Worm (Caenorhabditis elegans) whole organism, late embryonic: ENCODE results near the gene C50D2.1.

Experiments used
- F13H6.1 ChIP-seq: sonication (generic microtip); optimal IDR thresholded peaks from 2 replicates; lab custom pipeline; 2016; ENCODE audit warnings: missing genetic modification characterization, missing compliant biosample characterization
- ama-1 ChIP-seq: fragments of 150-350 bp; optimal IDR thresholded peaks from 2 replicates; lab custom pipeline; 2014
- ceh-30 ChIP-seq: fragments of 150-350 bp; optimal IDR thresholded peaks from 2 replicates; lab custom pipeline; 2014; ENCODE audit warnings: missing biosample characterization, missing genetic modification characterization
- ceh-6 ChIP-seq: fragments of 200-800 bp; sonication (Bioruptor generic); optimal IDR thresholded peaks from 2 replicates; lab custom pipeline; 2018; ENCODE audit warnings: mild to moderate bottlenecking, missing genetic modification characterization, missing compliant biosample characterization
- dmd-4 ChIP-seq: sonication (generic microtip); optimal IDR thresholded peaks from 2 replicates; lab custom pipeline; 2016; ENCODE audit warnings: borderline replicate concordance, missing genetic modification characterization, missing compliant biosample characterization
- fkh-10 ChIP-seq: fragments of 150-350 bp; optimal IDR thresholded peaks from 2 replicates; lab custom pipeline; 2014; ENCODE audit warnings: missing biosample characterization, missing genetic modification reagents, missing genetic modification characterization
- fkh-6 ChIP-seq: sonication (generic microtip); optimal IDR thresholded peaks from 2 replicates; lab custom pipeline; 2016; ENCODE audit warnings: missing genetic modification characterization, missing compliant biosample characterization
- hlh-13 ChIP-seq: fragments of 200-800 bp; sonication (Bioruptor generic); optimal IDR thresholded peaks from 2 replicates; lab custom pipeline; 2018; ENCODE audit warnings: mild to moderate bottlenecking, missing genetic modification characterization, missing compliant biosample characterization
- lin-11 ChIP-seq: fragments of 200-800 bp; sonication (Bioruptor generic); optimal IDR thresholded peaks from 2 replicates; lab custom pipeline; 2018; ENCODE audit warnings: mild to moderate bottlenecking, missing genetic modification characterization, missing compliant biosample characterization
- pat-9 ChIP-seq: fragments of 200-800 bp; sonication (Bioruptor generic); optimal IDR thresholded peaks from 2 replicates; lab custom pipeline; 2018; ENCODE audit warnings: mild to moderate bottlenecking, missing genetic modification characterization, moderate library complexity, missing compliant biosample characterization
- pqm-1 ChIP-seq: sonication (generic microtip); optimal IDR thresholded peaks from 2 replicates; lab custom pipeline; 2016; ENCODE audit warnings: missing genetic modification characterization, missing compliant biosample characterization
- tbx-2 ChIP-seq: sonication (generic microtip); optimal IDR thresholded peaks from 2 replicates; lab custom pipeline; 2016; ENCODE audit warnings: missing genetic modification characterization, missing compliant biosample characterization
- tbx-7 ChIP-seq: sonication (generic microtip); optimal IDR thresholded peaks from 2 replicates; lab custom pipeline; 2016; ENCODE audit warnings: missing genotype, missing genetic modification characterization, missing compliant biosample characterization
- unc-55 ChIP-seq: sonication (generic microtip); optimal IDR thresholded peaks from 2 replicates; lab custom pipeline; 2017; ENCODE audit warnings: missing biosample characterization, missing genetic modification reagents, missing genetic modification characterization

ce11 chrII:91419-91818, 19.9 kb upstream of the C50D2.1 start, which contains the start of gene mcat-1:
- TF ChIP-seq ama-1 (no peak), pat-9 (tag; lab: Kevin White, UChicago) (no peak), hlh-13 (no peak), tbx-7 (tag; lab: Kevin White, UChicago) (no peak), F13H6.1 (tag; lab: Kevin White, UChicago) (no peak), tbx-2 (no peak), ceh-30 (tag; lab: Kevin White, UChicago) (no peak), unc-55 (no peak), pqm-1 (tag; lab: Kevin White, UChicago) (no peak), lin-11 (no peak), dmd-4 (tag; lab: Kevin White, UChicago) (no peak), fkh-10 (no peak), ceh-6 (GFP tag; lab: Kevin White, UChicago) (no peak), fkh-6 (tag; lab: Kevin White, UChicago) (no peak)
